Worm (Caenorhabditis elegans): ENCODE data around the gene K11H12.6.

The K11H12.6 gene

DNA sequence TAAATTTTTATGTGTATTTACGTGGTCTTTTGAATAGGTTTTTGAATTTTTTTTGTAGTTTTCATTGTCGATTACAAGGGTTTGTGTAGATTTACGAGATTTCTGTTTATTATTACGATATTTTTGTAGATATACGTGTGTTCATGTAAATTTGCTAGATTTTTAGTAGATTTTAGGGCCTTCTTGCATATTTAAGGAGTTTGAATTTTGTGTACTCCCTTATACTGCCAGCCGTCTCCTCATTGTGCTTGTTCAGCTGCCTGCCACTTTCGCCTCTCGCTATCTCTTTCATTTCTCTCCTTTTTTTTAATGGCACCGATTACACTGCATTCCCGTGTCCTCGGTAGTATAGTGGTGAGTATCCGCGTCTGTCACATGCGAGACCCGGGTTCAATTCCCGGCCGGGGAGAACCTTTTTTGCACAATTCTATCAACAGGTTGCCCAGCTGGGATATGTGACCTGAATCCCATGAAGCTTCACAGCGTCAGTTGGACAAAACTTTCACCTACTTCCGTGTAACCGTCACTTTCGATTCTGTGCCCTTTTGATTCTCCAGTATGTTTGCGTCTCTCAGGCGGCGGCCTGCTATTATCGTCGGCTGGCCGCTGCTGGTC is 15.7 kb downstream of the K11H12.6 start (continued):
- TF ChIP-seq ets-4 (tag; optimal IDR thresholded peaks at IDR 0.05) (peak; percentile 7), pqm-1 (tag; optimal IDR thresholded peaks at IDR 0.05) (peak; percentile 55), hlh-13 (GFP tag; optimal IDR thresholded peaks at IDR 0.05) (peak; percentile 50), tbx-7 (tag; optimal IDR thresholded peaks at IDR 0.05) (peak; percentile 46), pha-2 (tag; optimal IDR thresholded peaks at IDR 0.05) (no peak), fkh-6 (tag; optimal IDR thresholded peaks at IDR 0.05) (peak; percentile 56), ttx-3 (tag; optimal IDR thresholded peaks at IDR 0.05) (peak; percentile 59), tbx-2 (tag; optimal IDR thresholded peaks at IDR 0.05) (peak; percentile 66), mec-3 (tag; optimal IDR thresholded peaks at IDR 0.05; ENCODE audit: borderline replicate concordance) (no peak), sox-4 (tag; optimal IDR thresholded peaks at IDR 0.05) (peak; percentile 71), F13H6.1 (tag; optimal IDR thresholded peaks at IDR 0.05) (peak; percentile 30), ceh-2 (tag; optimal IDR thresholded peaks at IDR 0.05) (peak; percentile 44), dve-1 (tag; optimal IDR thresholded peaks at IDR 0.05) (peak; percentile 62), madf-2 (tag; optimal IDR thresholded peaks at IDR 0.05) (peak; percentile 69), hlh-15 (tag; optimal IDR thresholded peaks at IDR 0.05) (no peak), fkh-10 (GFP tag; optimal IDR thresholded peaks at IDR 0.05) (no peak), ceh-6 (GFP tag; optimal IDR thresholded peaks at IDR 0.05) (peak; percentile 81), npax-4 (tag; optimal IDR thresholded peaks at IDR 0.05) (peak; percentile 23), odd-2 (tag; optimal IDR thresholded peaks at IDR 0.05) (no peak), Y22D7AL.16 (tag; optimal IDR thresholded peaks at IDR 0.05) (peak; percentile 72), dmd-4 (tag; optimal IDR thresholded peaks at IDR 0.05; ENCODE audit: borderline replicate concordance) (peak; percentile 53), nhr-232 (tag; optimal IDR thresholded peaks at IDR 0.05) (peak; percentile 68), pag-3 (tag; optimal IDR thresholded peaks at IDR 0.05; ENCODE audit: borderline replicate concordance) (peak; percentile 28), lin-11 (tag; optimal IDR thresholded peaks at IDR 0.05) (peak; percentile 66), sdc-2 (tag; optimal IDR thresholded peaks at IDR 0.05) (peak; percentile 60), zip-5 (tag; optimal IDR thresholded peaks at IDR 0.05) (peak; percentile 40), ceh-22 (tag; optimal IDR thresholded peaks at IDR 0.05) (no peak), K09A11.1 (tag; optimal IDR thresholded peaks at IDR 0.05; ENCODE audit: insufficient read depth) (peak; percentile 37), ceh-48 (tag; optimal IDR thresholded peaks at IDR 0.05) (peak; percentile 9), ref-2 (tag; optimal IDR thresholded peaks at IDR 0.05) (peak; percentile 77), che-1 (tag; optimal IDR thresholded peaks at IDR 0.05) (peak; percentile 72), ceh-18 (tag; optimal IDR thresholded peaks at IDR 0.05) (peak; percentile 75), pat-9 (tag; optimal IDR thresholded peaks at IDR 0.05) (peak; percentile 68), fax-1 (tag; optimal IDR thresholded peaks at IDR 0.05) (peak; percentile 63), elt-2 (tag; optimal IDR thresholded peaks at IDR 0.05) (peak; percentile 81), ahr-1 (tag; optimal IDR thresholded peaks at IDR 0.05) (no peak), ceh-45 (GFP tag; IDR thresholded peaks at IDR 0.05) (peak; percentile 81), elt-4 (tag; optimal IDR thresholded peaks at IDR 0.05) (peak; percentile 25), K02D7.2 (tag; optimal IDR thresholded peaks at IDR 0.05) (peak; percentile 33), C38D4.7 (GFP tag; optimal IDR thresholded peaks at IDR 0.05) (peak; percentile 71), pros-1 (tag; optimal IDR thresholded peaks at IDR 0.05) (no peak), T23F11.4 (GFP tag; optimal IDR thresholded peaks at IDR 0.05) (peak; percentile 71), gmeb-2 (tag; optimal IDR thresholded peaks at IDR 0.05) (peak; percentile 77), ama-1 (optimal IDR thresholded peaks at IDR 0.05) (no peak), hlh-30 (tag; optimal IDR thresholded peaks at IDR 0.05; ENCODE audit: insufficient read depth) (peak; percentile 87), unc-3 (GFP tag; conservative IDR thresholded peaks at IDR 0.05) (peak; percentile 81), unc-3 (tag; optimal IDR thresholded peaks at IDR 0.05) (peak; percentile 23), ceh-31 (tag; optimal IDR thresholded peaks at IDR 0.05) (peak; percentile 48)

Data from whole organism, late embryonic.